Fruit fly (Drosophila melanogaster): ENCODE data around the gene mys.

The mys gene

DNA sequence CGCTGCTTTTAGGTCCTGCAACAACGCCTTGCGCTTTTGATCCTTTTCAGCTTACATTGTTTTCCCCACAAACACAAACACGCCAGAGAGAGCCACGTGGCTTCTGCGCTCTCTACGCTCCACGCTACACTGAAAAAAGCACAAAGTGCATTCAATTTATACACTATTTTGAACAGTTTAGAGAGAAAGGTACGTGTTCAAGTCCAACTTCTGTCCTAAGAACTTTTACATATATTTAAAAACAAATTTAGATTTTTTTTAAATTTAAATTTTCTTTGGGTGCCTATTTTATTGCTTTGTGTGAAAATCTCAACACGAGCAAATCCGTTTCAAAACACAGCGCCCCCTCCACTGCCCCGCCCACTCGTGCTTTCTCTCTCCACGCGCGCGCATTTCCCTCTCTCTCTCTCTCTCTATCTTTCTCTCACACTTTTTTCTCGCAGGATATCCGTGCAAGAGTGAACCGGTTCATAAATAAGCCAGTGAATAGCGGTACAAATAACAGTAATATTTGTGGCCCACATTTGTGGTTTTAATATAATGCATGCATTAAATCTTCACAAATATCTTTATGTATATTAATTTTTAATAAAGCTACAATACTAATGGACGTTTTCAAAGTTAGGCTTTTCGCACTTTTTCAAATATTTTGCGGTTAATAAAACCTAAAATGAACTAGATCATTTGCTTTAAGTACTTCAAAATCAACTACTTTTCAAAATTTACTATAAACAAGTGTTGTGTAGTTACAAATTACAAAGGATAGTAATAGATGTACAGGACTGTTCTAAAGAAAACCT is 38.8 kb downstream of the mys start (continued):
- TF ChIP-seq CG11085 (GFP tag; IDR thresholded peaks at IDR 0.05) (peak; percentile 34; the same call in 1 of the 2 replicates), Adf1 (GFP tag; IDR thresholded peaks at IDR 0.05) (peak; percentile 63), CG18619 (GFP tag; optimal IDR thresholded peaks at IDR 0.05) (peak; percentile 77), CG18262 (tag; optimal IDR thresholded peaks at IDR 0.05) (peak; percentile 82), CG1602 (GFP tag; optimal IDR thresholded peaks at IDR 0.05) (peak; percentile 43), toy (GFP tag; IDR thresholded peaks at IDR 0.05) (peak; percentile 63; the same call in 1 of the 2 replicates), twi (tag; optimal IDR thresholded peaks at IDR 0.05) (peak; percentile 32), nom (GFP tag; optimal IDR thresholded peaks at IDR 0.05) (peak; percentile 20), bcd (GFP tag; optimal IDR thresholded peaks at IDR 0.05) (peak; percentile 74), BEAF-32 (GFP tag; optimal IDR thresholded peaks at IDR 0.05) (no peak), Asciz (GFP tag; optimal IDR thresholded peaks at IDR 0.05) (peak; percentile 81), Abd-B (GFP tag; optimal IDR thresholded peaks at IDR 0.05) (peak; percentile 46), CG6689 (GFP tag; IDR thresholded peaks at IDR 0.05) (peak; percentile 86), cg (GFP tag; optimal IDR thresholded peaks at IDR 0.05) (no peak), pfk (GFP tag; optimal IDR thresholded peaks at IDR 0.05) (no peak), HLH4C (GFP tag; IDR thresholded peaks at IDR 0.05; ENCODE audit: partially characterized antibody) (no peak), CG13775 (GFP tag; optimal IDR thresholded peaks at IDR 0.05) (peak; percentile 77), org-1 (GFP tag; optimal IDR thresholded peaks at IDR 0.05) (peak; percentile 70), CG7357 (GFP tag; IDR thresholded peaks at IDR 0.05) (peak; percentile 77), sob (GFP tag; IDR thresholded peaks at IDR 0.05) (peak; percentile 89), sim (GFP tag; IDR thresholded peaks at IDR 0.05) (peak; percentile 68), mirr (GFP tag; optimal IDR thresholded peaks at IDR 0.05) (peak; percentile 28), dmrt11E (tag; optimal IDR thresholded peaks at IDR 0.05) (peak; percentile 47), dati (GFP tag; IDR thresholded peaks at IDR 0.05) (peak; percentile 59), hth (optimal IDR thresholded peaks at IDR 0.05) (no peak), CG31441 (GFP tag; IDR thresholded peaks at IDR 0.05) (peak; percentile 87), CG18011 (GFP tag; optimal IDR thresholded peaks at IDR 0.05) (peak; percentile 26), CG17186 (GFP tag; optimal IDR thresholded peaks at IDR 0.05) (peak; percentile 40), dimm (GFP tag; IDR thresholded peaks at IDR 0.05) (0 out of 2 replicates have a peak, but pooled peaks have one; percentile 48), CG43689 (GFP tag; IDR thresholded peaks at IDR 0.05) (peak; percentile 63), CG4617 (GFP tag; optimal IDR thresholded peaks at IDR 0.05; ENCODE audit: borderline replicate concordance) (peak; percentile 26), CG11560 (tag; IDR thresholded peaks at IDR 0.05) (peak; percentile 71), Fer3 (tag; optimal IDR thresholded peaks at IDR 0.05) (peak; percentile 82), hkb (optimal IDR thresholded peaks at IDR 0.05) (no peak), hkb (GFP tag; IDR thresholded peaks at IDR 0.05) (peak; percentile 94), sisA (GFP tag; IDR thresholded peaks at IDR 0.05) (peak; percentile 85), CG9609 (GFP tag; optimal IDR thresholded peaks at IDR 0.05) (peak; percentile 13), CG10959 (GFP tag; IDR thresholded peaks at IDR 0.05) (peak; percentile 49; the same call in 1 of the 2 replicates), CG4328 (GFP tag; optimal IDR thresholded peaks at IDR 0.05) (peak; percentile 40), so (GFP tag; IDR thresholded peaks at IDR 0.05) (peak; percentile 88), otp (GFP tag; IDR thresholded peaks at IDR 0.05) (peak; percentile 82), CG9876 (GFP tag; optimal IDR thresholded peaks at IDR 0.05) (no peak), Max (GFP tag; optimal IDR thresholded peaks at IDR 0.05) (peak; percentile 68), CHES-1-like (GFP tag; optimal IDR thresholded peaks at IDR 0.05) (peak; percentile 29), Rx (GFP tag; IDR thresholded peaks at IDR 0.05) (peak; percentile 82), CG7271 (tag; optimal IDR thresholded peaks at IDR 0.05) (no peak), Jarid2 (GFP tag; optimal IDR thresholded peaks at IDR 0.05) (peak; percentile 41), CG18764 (GFP tag; optimal IDR thresholded peaks at IDR 0.05) (peak; percentile 34), CG15696 (tag; optimal IDR thresholded peaks at IDR 0.05) (peak; percentile 36)
